Worm (Caenorhabditis elegans) whole organism, L4 larva: ENCODE results near the gene srx-95.

Experiments used
- D1046.2 ChIP-seq: fragments of 200-800 bp; sonication (Bioruptor generic); IDR thresholded peaks from 2 replicates; pipeline ENCODE4 v1.3.6; 2022; ENCODE audit warnings: missing genetic modification characterization, missing compliant biosample characterization
- R02D3.7 ChIP-seq: fragments of 150-350 bp; sonication (generic microtip); optimal IDR thresholded peaks from 3 replicates; lab custom pipeline; 2014; ENCODE audit warnings: missing biosample characterization, missing genetic modification characterization
- Y105C5A.15 ChIP-seq: fragments of 200-800 bp; sonication (Bioruptor generic); IDR thresholded peaks from 2 replicates; pipeline ENCODE4 v1.3.6; 2022; ENCODE audit warnings: missing genetic modification characterization, missing compliant biosample characterization
- ZK546.5 ChIP-seq, 2 experiments: sonication (generic microtip); optimal IDR thresholded peaks; 2 replicates each; lab custom pipeline; 2017; ENCODE audit warnings: missing biosample characterization in 2 of 2, missing genetic modification characterization in 2 of 2
- aha-1 ChIP-seq: fragments of 150-350 bp; peaks from one replicate; lab custom pipeline; 2014; ENCODE audit warnings: missing biosample characterization, missing genetic modification characterization
- arid-1 ChIP-seq: fragments of 200-800 bp; sonication (Bioruptor generic); conservative IDR thresholded peaks from 2 replicates; pipeline ENCODE4 v1.3.6; 2022; ENCODE audit warnings: missing genetic modification reagents, missing genetic modification characterization, missing compliant biosample characterization
- ceh-44 ChIP-seq: fragments of 200-800 bp; sonication (Bioruptor generic); IDR thresholded peaks from 2 replicates; pipeline ENCODE4 v1.3.6; 2022; ENCODE audit warnings: missing genetic modification reagents, missing genetic modification characterization, missing compliant biosample characterization
- ceh-82 ChIP-seq: sonication (generic microtip); optimal IDR thresholded peaks from 2 replicates; lab custom pipeline; 2017; ENCODE audit warnings: missing biosample characterization, missing genetic modification characterization
- ces-1 ChIP-seq: fragments of 150-350 bp; sonication (generic microtip); optimal IDR thresholded peaks from 4 replicates; lab custom pipeline; 2014; ENCODE audit warnings: missing biosample characterization, missing genetic modification reagents, missing genetic modification characterization
- ctbp-1 ChIP-seq: fragments of 200-800 bp; sonication (Bioruptor generic); IDR thresholded peaks from 2 replicates; pipeline ENCODE4 v1.3.6; 2022; ENCODE audit warnings: missing genetic modification reagents, missing genetic modification characterization, missing compliant biosample characterization
- daf-19 ChIP-seq: fragments of 200-800 bp; sonication (Bioruptor generic); conservative IDR thresholded peaks from 2 replicates; pipeline ENCODE4 v1.3.6; 2022; ENCODE audit warnings: missing genetic modification characterization, missing compliant biosample characterization
- dpl-1 ChIP-seq: fragments of 150-350 bp; optimal IDR thresholded peaks from 2 replicates; lab custom pipeline; 2014; ENCODE audit warnings: missing biosample characterization, missing genetic modification reagents, missing genetic modification characterization
- egl-43 ChIP-seq: fragments of 200-800 bp; sonication (Bioruptor generic); IDR thresholded peaks from 2 replicates; pipeline ENCODE4 v1.3.6; 2022; ENCODE audit warnings: missing genetic modification reagents, missing genetic modification characterization, missing compliant biosample characterization
- fkh-10 ChIP-seq: fragments of 150-350 bp; optimal IDR thresholded peaks from 2 replicates; lab custom pipeline; 2014; ENCODE audit warnings: missing biosample characterization, missing genetic modification reagents, missing genetic modification characterization
- fos-1 ChIP-seq: fragments of 150-350 bp; optimal IDR thresholded peaks from 2 replicates; lab custom pipeline; 2014; ENCODE audit warnings: missing biosample characterization, missing genetic modification characterization
- hif-1 ChIP-seq, 2 experiments: sonication (generic microtip); optimal IDR thresholded peaks; 2 replicates each; lab custom pipeline; 2016 to 2017; ENCODE audit warnings: missing compliant biosample characterization in 2 of 2, missing genetic modification characterization in 2 of 2, missing genetic modification reagents in 2 of 2, missing genotype in 2 of 2, mild to moderate bottlenecking in 1 of 2
- hlh-11 ChIP-seq: fragments of 200-800 bp; sonication (Bioruptor generic); optimal IDR thresholded peaks from 2 replicates; lab custom pipeline; 2018; ENCODE audit warnings: mild to moderate bottlenecking, missing genetic modification characterization, missing compliant biosample characterization
- hlh-30 ChIP-seq: sonication (generic microtip); optimal IDR thresholded peaks from 2 replicates; lab custom pipeline; 2017; ENCODE audit warnings: antibody characterized with exemption, mild to moderate bottlenecking, missing genetic modification characterization, missing compliant biosample characterization; ENCODE audit not compliant: insufficient read depth
- jun-1 ChIP-seq: fragments of 150-350 bp; optimal IDR thresholded peaks from 2 replicates; lab custom pipeline; 2014; ENCODE audit warnings: missing biosample characterization, missing genetic modification reagents, missing genetic modification characterization
- lin-13 ChIP-seq: fragments of 150-350 bp; optimal IDR thresholded peaks from 2 replicates; lab custom pipeline; 2014; ENCODE audit warnings: missing biosample characterization, missing genetic modification reagents, missing genetic modification characterization
- lsy-2 ChIP-seq, 2 experiments: fragments of 150-350 bp in 1 of 2; sonication (generic microtip) in 1 of 2; optimal IDR thresholded peaks; 2 replicates each; lab custom pipeline; 2014 to 2017; ENCODE audit warnings: missing biosample characterization in 2 of 2, missing genetic modification characterization in 2 of 2
- madf-9 ChIP-seq: fragments of 200-800 bp; sonication (Bioruptor generic); conservative IDR thresholded peaks from 2 replicates; pipeline ENCODE4 v1.3.6; 2022; ENCODE audit warnings: missing genetic modification reagents, missing genetic modification characterization, missing compliant biosample characterization
- mdl-1 ChIP-seq, 2 experiments: fragments of 150-350 bp in 1 of 2; sonication (generic microtip) in 1 of 2; optimal IDR thresholded peaks; 2 replicates each; lab custom pipeline; 2014 to 2017; ENCODE audit warnings: missing biosample characterization in 2 of 2, missing genetic modification characterization in 2 of 2
- mxl-3 ChIP-seq: fragments of 200-800 bp; sonication (Bioruptor generic); optimal IDR thresholded peaks from 2 replicates; lab custom pipeline; 2018; ENCODE audit warnings: mild to moderate bottlenecking, missing genetic modification characterization, missing compliant biosample characterization
- nhr-10 ChIP-seq: fragments of 150-350 bp; optimal IDR thresholded peaks from 2 replicates; lab custom pipeline; 2014; ENCODE audit warnings: missing biosample characterization, missing genetic modification characterization
- nhr-111 ChIP-seq: fragments of 200-800 bp; sonication (Bioruptor generic); optimal IDR thresholded peaks from 2 replicates; lab custom pipeline; 2018; ENCODE audit warnings: mild to moderate bottlenecking, missing genetic modification characterization, missing compliant biosample characterization
- nhr-28 ChIP-seq: fragments of 150-350 bp; optimal IDR thresholded peaks from 2 replicates; lab custom pipeline; 2014; ENCODE audit warnings: missing biosample characterization, missing genetic modification characterization
- nhr-42 ChIP-seq: fragments of 200-800 bp; sonication (Bioruptor generic); IDR thresholded peaks from 2 replicates; pipeline ENCODE4 v1.3.6; 2022; ENCODE audit warnings: missing genetic modification characterization, missing compliant biosample characterization
- php-3 ChIP-seq: fragments of 200-800 bp; sonication (Bioruptor generic); IDR thresholded peaks from 2 replicates; pipeline ENCODE4 v1.3.6; 2022; ENCODE audit warnings: missing genetic modification reagents, missing genetic modification characterization, missing compliant biosample characterization
- rbr-2 ChIP-seq: sonication (generic microtip); optimal IDR thresholded peaks from 2 replicates; lab custom pipeline; 2016; ENCODE audit warnings: missing genotype, missing genetic modification characterization, missing compliant biosample characterization
- set-16 ChIP-seq: fragments of 200-800 bp; sonication (Bioruptor generic); IDR thresholded peaks from 2 replicates; pipeline ENCODE4 v1.3.6; 2022; ENCODE audit warnings: missing genetic modification reagents, missing genetic modification characterization, missing compliant biosample characterization
- snpc-1.2 ChIP-seq: fragments of 200-800 bp; sonication (Bioruptor generic); IDR thresholded peaks from 2 replicates; pipeline ENCODE4 v1.3.6; 2022; ENCODE audit warnings: missing genetic modification reagents, missing genetic modification characterization, missing compliant biosample characterization
- spr-3 ChIP-seq: fragments of 200-800 bp; sonication (Bioruptor generic); optimal IDR thresholded peaks from 2 replicates; lab custom pipeline; 2018; ENCODE audit warnings: mild to moderate bottlenecking, missing genetic modification characterization, missing compliant biosample characterization
- tra-1 ChIP-seq: fragments of 200-800 bp; sonication (Bioruptor generic); IDR thresholded peaks from 2 replicates; pipeline ENCODE4 v1.3.6; 2022; ENCODE audit warnings: missing genetic modification reagents, missing genetic modification characterization, missing compliant biosample characterization
- zip-2 ChIP-seq: fragments of 150-350 bp; optimal IDR thresholded peaks from 2 replicates; lab custom pipeline; 2014; ENCODE audit warnings: missing biosample characterization, missing genetic modification characterization

The srx-95 gene

DNA sequence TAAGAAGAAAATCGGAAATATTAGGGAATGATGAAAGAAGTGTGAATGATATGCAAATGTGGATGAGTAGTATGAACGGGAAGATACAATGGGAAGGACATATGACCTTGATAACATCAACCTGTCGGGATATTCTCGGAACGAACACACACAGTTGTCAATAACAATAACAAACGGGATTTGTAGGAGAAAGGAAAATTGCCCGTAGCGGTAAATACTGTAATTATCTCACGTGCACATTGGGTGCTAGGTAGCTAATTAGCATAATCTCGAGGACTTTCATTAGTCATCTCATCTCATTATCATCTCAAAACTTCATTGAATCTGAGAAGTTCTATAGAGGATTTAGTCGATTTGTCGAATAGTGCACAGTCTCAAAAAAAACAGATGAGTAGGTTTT lies 41.6 kb downstream of the srx-95 start:
- no peak for TF ChIP-seq R02D3.7 (tag; lab: Kevin White, UChicago)
- no peak for TF ChIP-seq arid-1 (GFP tag; lab: Robert Waterston, UW)
- TF ChIP-seq spr-3 (GFP tag; lab: Kevin White, UChicago): no peak
- no peak for TF ChIP-seq tra-1 (GFP tag; lab: Robert Waterston, UW)
- TF ChIP-seq aha-1 (tag; lab: Kevin White, UChicago): peak; percentile 45
- no peak for TF ChIP-seq ceh-82 (tag; lab: Kevin White, UChicago)
- TF ChIP-seq madf-9 (GFP tag; lab: Robert Waterston, UW): no peak
- no peak for TF ChIP-seq nhr-111 (GFP tag; lab: Kevin White, UChicago)

ce11 chrII:6712177-6712981 lies 42.2 kb downstream of the srx-95 start, which contains the start of the genes dpy-10 and T14B4.19:
dpy-10 (minus strand) TSS chrII:6712227.
T14B4.19 (minus strand) TSS chrII:6712931.
- TF ChIP-seq nhr-42 (GFP tag; lab: Robert Waterston, UW) (no peak), fos-1 (tag; lab: Kevin White, UChicago) (no peak), nhr-111 (GFP tag; lab: Kevin White, UChicago) (no peak), nhr-10 (tag; lab: Kevin White, UChicago) (no peak), snpc-1.2 (GFP tag; lab: Robert Waterston, UW) (no peak), aha-1 (tag; lab: Kevin White, UChicago) (peak; percentile 3), hif-1 (tag; optimal IDR thresholded peaks at IDR 0.05; lab: Kevin White, UChicago) (no peak), nhr-28 (tag; lab: Kevin White, UChicago) (peak; percentile 44), mdl-1 (tag; optimal IDR thresholded peaks at IDR 0.05; lab: Kevin White, UChicago) (peak in 1 of 2 experiments; percentile 27), hlh-30 (tag; lab: Kevin White, UChicago) (peak; percentile 41), jun-1 (no peak), Y105C5A.15 (no peak), dpl-1 (GFP tag; lab: Kevin White, UChicago) (no peak), lsy-2 (tag; optimal IDR thresholded peaks at IDR 0.05; lab: Kevin White, UChicago) (peak in 1 of 2 experiments; percentile 37), rbr-2 (tag; lab: Kevin White, UChicago) (no peak), lin-13 (GFP tag; lab: Kevin White, UChicago) (no peak), php-3 (GFP tag; lab: Robert Waterston, UW) (no peak), ces-1 (GFP tag; lab: Kevin White, UChicago) (no peak), mxl-3 (peak; percentile 73), hlh-11 (tag; lab: Kevin White, UChicago) (peak; percentile 61), zip-2 (tag; lab: Kevin White, UChicago) (no peak)

ce11 chrII:6710596-6710995 lies 44.0 kb downstream of the srx-95 start:
- no peak for TF ChIP-seq ceh-44
- no peak for TF ChIP-seq D1046.2 (GFP tag; lab: Robert Waterston, UW)
- peak; percentile 11 for TF ChIP-seq aha-1 (tag; lab: Kevin White, UChicago)
- 0 out of 2 replicates have a peak, but pooled peaks have one; percentile 3 for TF ChIP-seq egl-43 (GFP tag; lab: Robert Waterston, UW)
- peak; percentile 74; the same call in 1 of the 2 replicates for TF ChIP-seq set-16 (GFP tag; lab: Robert Waterston, UW)
- no peak for TF ChIP-seq ZK546.5 (tag; optimal IDR thresholded peaks at IDR 0.05; lab: Kevin White, UChicago)

- TF ChIP-seq ces-1 (GFP tag; lab: Kevin White, UChicago): peak; percentile 49
- TF ChIP-seq fkh-10 (GFP tag; lab: Kevin White, UChicago): peak; percentile 69
- TF ChIP-seq ctbp-1: peak; percentile 59; the same call in 1 of the 2 replicates
- no peak for TF ChIP-seq daf-19
These were observed 44.9 kb downstream of the srx-95 start for ce11 chrII:6709680-6710079.
